Fruit fly (Drosophila melanogaster) whole organism, wandering third instar larva: ENCODE results near the gene CG13901.

Experiments used
- Abd-B ChIP-seq: fragments of >200 bp; optimal IDR thresholded peaks from 2 replicates; lab custom pipeline; 2017; ENCODE audit warnings: missing biosample characterization, missing genetic modification characterization
- CG32264 ChIP-seq: fragments of 200-800 bp; sonication (Bioruptor generic); optimal IDR thresholded peaks from 2 replicates; lab custom pipeline; 2016; ENCODE audit warnings: missing biosample characterization, missing genetic modification characterization
- CG9705 ChIP-seq: fragments of 200-800 bp; sonication (Bioruptor generic); optimal IDR thresholded peaks from 2 replicates; lab custom pipeline; 2018; ENCODE audit warnings: missing biosample characterization, mild to moderate bottlenecking, missing genetic modification characterization
- CrebA ChIP-seq: fragments of 200-800 bp; sonication (Bioruptor generic); optimal IDR thresholded peaks from 2 replicates; lab custom pipeline; 2016; ENCODE audit warnings: missing biosample characterization, mild to moderate bottlenecking, missing genetic modification characterization, borderline replicate concordance
- Dfd ChIP-seq: fragments of >200 bp; optimal IDR thresholded peaks from 2 replicates; lab custom pipeline; 2017; ENCODE audit warnings: missing biosample characterization, missing genetic modification characterization
- Dif ChIP-seq: fragments of 200-275, 200-300 bp; sonication (Bioruptor generic); optimal IDR thresholded peaks from 2 replicates; lab custom pipeline; 2018; ENCODE audit warnings: missing biosample characterization, missing genetic modification characterization; ENCODE audit not compliant: partially characterized antibody
- HLH106 ChIP-seq: fragments of 200-800 bp; optimal IDR thresholded peaks from 3 replicates; lab custom pipeline; 2019; ENCODE audit warnings: missing biosample characterization, mild to moderate bottlenecking, missing genetic modification characterization, moderate library complexity
- Hnf4 ChIP-seq: fragments of 200-800 bp; sonication (Bioruptor generic); optimal IDR thresholded peaks from 2 replicates; lab custom pipeline; 2016; ENCODE audit warnings: missing biosample characterization, mild to moderate bottlenecking, missing genetic modification characterization
- Hr78 ChIP-seq: fragments of >200 bp; optimal IDR thresholded peaks from 2 replicates; lab custom pipeline; 2017; ENCODE audit warnings: missing biosample characterization, missing genetic modification characterization
- Hr83 ChIP-seq: fragments of 200-300 bp; sonication (Bioruptor generic); optimal IDR thresholded peaks from 2 replicates; lab custom pipeline; 2016; ENCODE audit warnings: missing biosample characterization, mild to moderate bottlenecking, missing genetic modification characterization, moderate library complexity; ENCODE audit not compliant: poor library complexity, severe bottlenecking
- Myc ChIP-seq: fragments of >200 bp; optimal IDR thresholded peaks from 2 replicates; lab custom pipeline; 2017
- N ChIP-seq: fragments of >200 bp; optimal IDR thresholded peaks from 2 replicates; lab custom pipeline; 2018; ENCODE audit warnings: missing biosample characterization, missing external identifiers, missing genetic modification characterization
- OdsH ChIP-seq: fragments of 200-800 bp; sonication (Bioruptor generic); optimal IDR thresholded peaks from 2 replicates; lab custom pipeline; 2016; ENCODE audit warnings: missing biosample characterization, mild to moderate bottlenecking, missing genetic modification characterization
- Rel ChIP-seq, 2 experiments: fragments of 200-800 bp; sonication (Bioruptor generic) in 1 of 2; optimal IDR thresholded peaks; 2 replicates in 1 of 2; 3 replicates in 1 of 2; lab custom pipeline; 2016 to 2019; ENCODE audit warnings: mild to moderate bottlenecking in 2 of 2, missing biosample characterization in 2 of 2, missing genetic modification characterization in 2 of 2, moderate library complexity in 1 of 2
- Sp1 ChIP-seq: fragments of 200-800 bp; sonication (Bioruptor generic); optimal IDR thresholded peaks from 3 replicates; lab custom pipeline; 2019; ENCODE audit warnings: missing biosample characterization, mild to moderate bottlenecking, missing genetic modification characterization, moderate library complexity
- Vsx2 ChIP-seq: fragments of 200-300, 225-300 bp; sonication (Bioruptor generic); optimal IDR thresholded peaks from 2 replicates; lab custom pipeline; 2018; ENCODE audit warnings: missing biosample characterization, missing genetic modification characterization; ENCODE audit not compliant: partially characterized antibody
- br ChIP-seq: fragments of 200-800 bp; sonication (Bioruptor generic); optimal IDR thresholded peaks from 2 replicates; lab custom pipeline; 2016; ENCODE audit warnings: missing biosample characterization, missing genetic modification characterization
- brk ChIP-seq: fragments of 200-800 bp; sonication (Bioruptor generic); optimal IDR thresholded peaks from 2 replicates; lab custom pipeline; 2016; ENCODE audit warnings: missing biosample characterization, mild to moderate bottlenecking, missing genetic modification characterization
- dl ChIP-seq, 2 experiments: fragments of 175-275, 200-275 bp in 1 of 2; fragments of 200-275 bp in 1 of 2; sonication (Bioruptor generic); optimal IDR thresholded peaks; lab custom pipeline; 2018; ENCODE audit warnings: mild to moderate bottlenecking in 2 of 2, missing biosample characterization in 2 of 2, missing genetic modification characterization in 2 of 2, moderate library complexity in 2 of 2; ENCODE audit not compliant: partially characterized antibody in 2 of 2, insufficient read depth in 1 of 2
- dmrt93B ChIP-seq: fragments of 200-800 bp; sonication (Bioruptor generic); optimal IDR thresholded peaks from 2 replicates; lab custom pipeline; 2018; ENCODE audit warnings: missing biosample characterization, mild to moderate bottlenecking, missing genetic modification characterization
- dsf ChIP-seq: sonication (Bioruptor generic); optimal IDR thresholded peaks from 2 replicates; lab custom pipeline; 2016; ENCODE audit warnings: missing biosample characterization, missing genetic modification characterization, borderline replicate concordance
- ey ChIP-seq: fragments of 200-800 bp; sonication (Bioruptor generic); optimal IDR thresholded peaks from 2 replicates; lab custom pipeline; 2016; ENCODE audit warnings: missing biosample characterization, missing genetic modification characterization
- foxo ChIP-seq, 2 experiments: fragments of 200-800 bp; sonication (Bioruptor generic); optimal IDR thresholded peaks; 2 replicates in 1 of 2; 3 replicates in 1 of 2; lab custom pipeline; 2016 to 2017; ENCODE audit warnings: missing biosample characterization in 2 of 2, missing genetic modification characterization in 2 of 2
- fru ChIP-seq: fragments of 200-800 bp; sonication (Bioruptor generic); optimal IDR thresholded peaks from 3 replicates; lab custom pipeline; 2016; ENCODE audit warnings: missing biosample characterization, mild to moderate bottlenecking, missing genetic modification characterization
- jim ChIP-seq: fragments of 175-275, 200-325 bp; sonication (Bioruptor generic); optimal IDR thresholded peaks from 2 replicates; lab custom pipeline; 2016; ENCODE audit warnings: missing biosample characterization, mild to moderate bottlenecking, missing genetic modification characterization
- psq ChIP-seq: fragments of 200-800 bp; sonication (Bioruptor generic); optimal IDR thresholded peaks from 3 replicates; lab custom pipeline; 2017; ENCODE audit warnings: missing biosample characterization, mild to moderate bottlenecking, missing genetic modification characterization, moderate library complexity
- rgr ChIP-seq: fragments of 200-800 bp; sonication (Bioruptor generic); optimal IDR thresholded peaks from 3 replicates; lab custom pipeline; 2016; ENCODE audit warnings: missing biosample characterization, mild to moderate bottlenecking, missing genetic modification characterization
- usp ChIP-seq: fragments of >200 bp; optimal IDR thresholded peaks from 2 replicates; lab custom pipeline; 2017; ENCODE audit warnings: missing biosample characterization, missing genetic modification characterization
- woc ChIP-seq: sonication (Bioruptor generic); optimal IDR thresholded peaks from 2 replicates; lab custom pipeline; 2016; ENCODE audit warnings: missing biosample characterization, mild to moderate bottlenecking, missing genetic modification characterization

Gene CG13901

dm6 chr3L:841260-841659 is 3.6 kb upstream of the CG13901 start, which contains the start of the genes JMJD5 and Gr61a:
TSS of gene JMJD5 (minus strand) at chr3L:841360.
TSS of gene Gr61a (plus strand) at chr3L:841451.
- no peak for TF ChIP-seq ey (GFP tag; lab: Kevin White, UChicago)
- no peak for TF ChIP-seq N (GFP tag; lab: Kevin White, UChicago)
- TF ChIP-seq Hr78 (GFP tag; lab: Kevin White, UChicago): no peak
- no peak for TF ChIP-seq brk (GFP tag; lab: Kevin White, UChicago)
- no peak for TF ChIP-seq dsf (GFP tag; lab: Kevin White, UChicago)
- no peak for TF ChIP-seq psq (GFP tag; lab: Kevin White, UChicago)
- TF ChIP-seq fru (GFP tag; lab: Kevin White, UChicago): no peak
- no peak for TF ChIP-seq jim
- no peak for TF ChIP-seq foxo (GFP tag; optimal IDR thresholded peaks at IDR 0.05; lab: Kevin White, UChicago)
- no peak for TF ChIP-seq Dfd (GFP tag; lab: Kevin White, UChicago)
- no peak for TF ChIP-seq usp (GFP tag; lab: Kevin White, UChicago)
- no peak for TF ChIP-seq br
- no peak for TF ChIP-seq dmrt93B (GFP tag; lab: Kevin White, UChicago)
- TF ChIP-seq HLH106 (tag; lab: Kevin White, UChicago): no peak
- no peak for TF ChIP-seq CG32264 (GFP tag; lab: Kevin White, UChicago)
- no peak for TF ChIP-seq dl (GFP tag; optimal IDR thresholded peaks at IDR 0.05; lab: Kevin White, UChicago; ENCODE audit: insufficient read depth in 1 of 2, partially characterized antibody in 2 of 2)
- TF ChIP-seq woc (GFP tag; lab: Kevin White, UChicago): no peak
- no peak for TF ChIP-seq Dif (GFP tag; lab: Kevin White, UChicago)

dm6 chr3L:835455-836034 is 2.1 kb downstream of the CG13901 start, which contains the start of gene CG42554:
TSS of gene CG42554 (plus strand) at chr3L:835683.
- no peak for TF ChIP-seq dl (GFP tag; optimal IDR thresholded peaks at IDR 0.05; lab: Kevin White, UChicago; ENCODE audit: insufficient read depth in 1 of 2, partially characterized antibody in 2 of 2)
- no peak for TF ChIP-seq CrebA (GFP tag; lab: Kevin White, UChicago)
- TF ChIP-seq psq (GFP tag; lab: Kevin White, UChicago): no peak
- TF ChIP-seq rgr (GFP tag; lab: Kevin White, UChicago): peak; percentile 23
- TF ChIP-seq Vsx2 (GFP tag; lab: Kevin White, UChicago): no peak
- no peak for TF ChIP-seq Hr78 (GFP tag; lab: Kevin White, UChicago)
- peak; percentile 5 for TF ChIP-seq Hnf4

- TF ChIP-seq psq (GFP tag; lab: Kevin White, UChicago): no peak
- peak; percentile 13 for TF ChIP-seq Hnf4
- TF ChIP-seq Hr83 (GFP tag; lab: Kevin White, UChicago): peak; percentile 20
- TF ChIP-seq br: no peak
- TF ChIP-seq woc (GFP tag; lab: Kevin White, UChicago): peak; percentile 78
- no peak for TF ChIP-seq Rel (GFP tag; optimal IDR thresholded peaks at IDR 0.05; lab: Kevin White, UChicago)
- peak; percentile 7 for TF ChIP-seq Rel (tag; optimal IDR thresholded peaks at IDR 0.05; lab: Kevin White, UChicago)
Observed at dm6 chr3L:833878-834277, 3.7 kb downstream of the CG13901 start, which contains the start of gene CG42553. TSS of gene CG42553 (plus strand) at chr3L:834093.

dm6 chr3L:832897-833857 is 4.4 kb downstream of the CG13901 start, which contains the start of gene Sf3b3:
TSS of gene Sf3b3 (minus strand) at chr3L:833385.
- TF ChIP-seq Myc (peak; percentile 45), Hr83 (GFP tag; lab: Kevin White, UChicago) (no peak), HLH106 (tag; lab: Kevin White, UChicago) (peak; percentile 46), Sp1 (GFP tag; lab: Kevin White, UChicago) (peak; percentile 29), Hr78 (GFP tag; lab: Kevin White, UChicago) (no peak), OdsH (GFP tag; lab: Kevin White, UChicago) (peak; percentile 5), Abd-B (GFP tag; lab: Kevin White, UChicago) (no peak), Rel (GFP tag; optimal IDR thresholded peaks at IDR 0.05; lab: Kevin White, UChicago) (no peak), Rel (tag; optimal IDR thresholded peaks at IDR 0.05; lab: Kevin White, UChicago) (peak; percentile 28), fru (GFP tag; lab: Kevin White, UChicago) (no peak), Hnf4 (peak; percentile 26), CG9705 (GFP tag; lab: Kevin White, UChicago) (peak; percentile 13), foxo (GFP tag; optimal IDR thresholded peaks at IDR 0.05; lab: Kevin White, UChicago) (peak in 1 of 2 experiments; percentile 25), woc (GFP tag; lab: Kevin White, UChicago) (peak; percentile 57), jim (no peak)
- TF ChIP-seq, all 38 proteins: peak for 9
